Fruit fly (Drosophila melanogaster): ENCODE results near the gene CG32365.
A peak's percentile ranks its signal among the peaks of the same experiment; 100 is the strongest.

Gene CG32365

DNA sequence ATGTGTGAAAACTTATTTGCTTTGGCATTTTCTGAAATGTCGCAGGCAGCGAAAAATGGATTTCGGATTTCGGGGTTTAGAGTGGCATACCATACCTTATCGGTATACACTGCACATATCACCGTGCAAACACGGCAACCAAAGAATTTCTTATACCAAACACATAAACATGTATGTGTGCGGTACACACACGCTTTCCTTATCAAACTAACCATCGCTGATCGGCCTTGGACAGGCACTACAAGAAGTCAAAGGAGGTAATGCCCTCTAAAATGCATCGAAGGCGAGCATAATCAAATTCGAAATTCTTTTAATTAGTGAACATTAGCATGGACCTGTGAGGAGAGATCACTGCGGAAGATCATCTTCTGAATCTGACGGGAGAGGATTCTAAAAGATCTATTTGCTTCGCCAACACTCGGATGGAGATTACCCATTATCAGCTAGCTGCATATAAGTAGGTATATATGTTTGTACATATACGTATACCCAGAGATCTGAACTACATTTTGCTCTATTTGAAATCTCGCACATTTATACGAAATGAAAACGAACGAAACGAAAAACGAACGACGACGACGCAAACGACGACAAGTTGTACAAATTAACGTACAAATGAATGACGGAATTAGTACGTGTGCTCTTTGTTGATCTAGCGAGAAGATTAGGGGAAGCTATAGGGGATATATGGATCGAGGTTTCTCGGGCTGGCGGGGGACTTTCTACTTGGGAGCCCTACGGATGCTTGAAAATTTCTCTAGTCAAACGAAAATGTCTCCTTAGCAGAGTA is 10.3 kb upstream of the CG32365 start:
- TF ChIP-seq noc (tag; optimal IDR thresholded peaks at IDR 0.05): peak; percentile 52

dm6 chr3L:7859802-7860201 is 9.0 kb upstream of the CG32365 start:
- TF ChIP-seq noc (tag; optimal IDR thresholded peaks at IDR 0.05): no peak

DNA sequence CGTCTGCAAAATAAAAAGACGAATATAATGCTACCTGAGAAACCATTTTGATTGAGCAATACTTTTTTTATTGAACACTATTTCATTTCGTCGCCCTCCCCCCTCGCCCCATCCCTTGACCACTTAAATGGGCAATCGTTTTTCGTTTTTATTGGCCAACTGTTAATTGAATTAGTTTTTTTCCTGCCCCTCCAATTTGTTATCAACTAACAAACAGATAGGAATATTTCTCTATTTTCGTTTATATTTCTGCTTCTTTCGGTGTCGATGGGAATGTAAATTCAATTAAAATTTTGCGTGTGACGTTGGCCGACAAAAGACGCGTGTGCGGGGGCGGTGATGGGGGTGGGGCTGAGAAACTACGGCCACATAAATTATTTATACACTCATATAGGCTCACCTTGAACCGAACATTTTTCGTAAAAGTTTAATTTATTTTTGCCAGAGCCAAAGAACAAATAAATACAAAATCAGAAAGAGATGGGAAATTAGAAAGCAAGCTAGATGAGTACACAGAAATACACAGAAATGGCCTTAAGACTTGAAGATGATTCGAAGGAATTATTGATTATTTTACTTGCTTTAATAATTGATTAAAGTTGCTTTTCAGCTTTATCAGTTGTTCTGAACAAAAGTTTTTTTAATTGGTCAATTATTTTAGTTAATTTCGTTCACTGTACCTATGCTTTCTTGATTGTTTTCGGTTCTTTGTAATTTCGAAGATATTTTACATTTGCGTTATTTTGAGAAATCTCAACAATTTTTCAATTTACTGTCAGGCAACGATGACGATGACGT is 8.0 kb upstream of the CG32365 start:
- TF ChIP-seq noc (tag; optimal IDR thresholded peaks at IDR 0.05): peak; percentile 86

DNA sequence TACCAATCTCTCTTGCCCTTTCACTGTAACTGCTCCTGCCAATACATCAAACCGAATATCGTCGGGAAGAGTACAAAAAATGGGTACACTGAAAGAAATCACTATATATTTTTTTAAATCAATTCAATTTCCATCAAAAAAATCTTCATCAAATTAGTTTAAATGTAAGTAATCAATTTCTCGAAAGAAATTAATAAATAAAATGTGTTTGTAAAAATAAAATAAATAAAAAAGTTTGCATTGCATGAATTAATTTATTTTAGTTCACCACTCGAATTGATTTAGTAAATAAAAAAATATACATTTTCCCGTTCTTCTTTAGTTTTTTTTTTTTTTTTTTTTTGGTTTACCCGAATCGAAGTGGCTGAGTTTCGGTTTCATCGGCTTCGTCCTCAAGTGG is 7.0 kb upstream of the CG32365 start:
- peak; percentile 9 for TF ChIP-seq noc (tag; optimal IDR thresholded peaks at IDR 0.05)

dm6 chr3L:7862238-7863022 is 6.4 kb upstream of the CG32365 start:
- TF ChIP-seq noc (tag; optimal IDR thresholded peaks at IDR 0.05): peak; percentile 30

- TF ChIP-seq noc (tag; optimal IDR thresholded peaks at IDR 0.05): no peak
Observed at dm6 chr3L:7863267-7863765, 5.5 kb upstream of the CG32365 start.

DNA sequence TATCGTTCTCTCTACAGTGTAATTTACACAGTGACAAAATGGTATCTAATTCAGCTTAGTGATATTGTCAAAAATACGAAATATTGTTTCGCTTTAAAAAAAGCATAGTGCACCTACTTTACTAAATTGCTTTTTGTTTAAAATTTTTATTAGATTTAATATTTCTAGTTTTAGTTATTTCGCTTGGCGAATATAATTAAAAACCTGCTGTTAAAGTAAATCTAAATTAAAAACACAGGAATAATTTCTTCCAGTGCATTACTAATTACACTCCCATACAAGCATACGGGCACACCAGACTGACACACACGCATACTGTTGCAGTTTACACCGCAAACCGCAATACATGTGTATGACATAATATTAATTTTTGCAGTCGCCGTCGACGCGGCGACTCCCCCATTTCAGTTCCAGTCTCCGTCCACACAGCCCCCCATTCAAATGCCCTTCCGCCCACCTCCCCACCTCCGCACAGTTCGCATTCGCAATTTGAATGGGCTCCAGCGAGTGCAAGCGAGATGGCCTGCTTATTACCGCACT is 5.0 kb upstream of the CG32365 start:
- peak; percentile 71 for TF ChIP-seq noc (tag; optimal IDR thresholded peaks at IDR 0.05)

DNA sequence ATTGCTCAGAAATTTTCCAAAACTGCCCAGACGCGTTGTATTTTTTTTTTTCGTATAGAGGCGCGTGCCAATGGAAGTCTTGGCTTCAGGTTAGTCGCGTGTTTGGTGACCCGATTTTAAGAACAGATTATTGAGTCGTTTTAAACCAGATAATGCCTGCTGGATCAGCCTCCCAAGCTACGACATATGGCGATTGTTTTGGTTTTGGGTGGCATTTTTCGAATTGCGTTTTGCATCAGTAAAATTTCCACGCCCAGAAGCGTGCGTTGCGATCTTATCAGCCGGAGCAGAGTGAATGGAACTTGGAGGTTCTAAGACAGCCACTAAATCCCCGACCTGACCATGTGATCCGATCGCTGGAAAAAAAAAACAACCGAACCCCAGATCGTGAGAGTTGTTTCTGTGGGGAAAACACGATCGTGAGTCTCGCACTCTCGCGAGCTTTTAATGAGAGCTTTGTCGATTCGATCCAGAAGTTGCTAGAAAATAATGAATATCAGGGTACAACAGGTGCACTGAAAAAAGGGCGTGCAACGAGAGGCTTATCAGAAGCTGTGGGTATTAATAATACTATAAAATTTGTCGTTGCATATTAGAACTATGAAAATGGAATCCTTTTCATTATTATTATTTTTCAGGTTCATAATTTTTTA is 3.6 kb upstream of the CG32365 start:
- TF ChIP-seq noc (tag; optimal IDR thresholded peaks at IDR 0.05): peak; percentile 74

DNA sequence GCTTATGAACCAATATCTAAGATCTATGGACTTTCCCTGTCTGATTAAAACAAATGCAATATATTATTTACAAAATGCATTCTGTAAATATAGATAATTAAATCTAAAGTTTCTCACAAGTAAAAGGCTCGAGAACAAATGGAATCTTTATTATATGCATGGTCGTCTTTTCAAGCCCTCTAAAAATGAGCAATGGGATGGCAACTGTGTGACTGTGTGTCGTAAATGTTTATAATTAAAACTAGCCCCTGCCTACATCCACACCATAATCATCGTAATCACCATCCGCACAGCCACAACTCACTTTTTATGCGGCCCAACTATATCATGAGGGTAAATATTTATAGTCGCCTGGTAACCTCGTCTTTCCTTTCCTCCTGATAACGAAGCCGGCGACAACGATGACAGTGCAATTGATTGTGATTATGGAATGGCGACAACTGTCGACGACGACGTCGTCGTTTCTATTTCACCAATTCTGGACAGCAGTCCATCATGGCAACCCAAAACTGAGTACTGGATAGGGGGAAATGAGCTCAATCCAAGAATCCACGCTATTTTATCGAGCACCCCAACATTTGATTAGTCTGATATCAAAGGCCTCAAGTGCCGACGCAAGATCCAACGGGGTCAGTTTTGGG is 3.0 kb upstream of the CG32365 start:
- peak; percentile 0 for TF ChIP-seq noc (tag; optimal IDR thresholded peaks at IDR 0.05)

DNA sequence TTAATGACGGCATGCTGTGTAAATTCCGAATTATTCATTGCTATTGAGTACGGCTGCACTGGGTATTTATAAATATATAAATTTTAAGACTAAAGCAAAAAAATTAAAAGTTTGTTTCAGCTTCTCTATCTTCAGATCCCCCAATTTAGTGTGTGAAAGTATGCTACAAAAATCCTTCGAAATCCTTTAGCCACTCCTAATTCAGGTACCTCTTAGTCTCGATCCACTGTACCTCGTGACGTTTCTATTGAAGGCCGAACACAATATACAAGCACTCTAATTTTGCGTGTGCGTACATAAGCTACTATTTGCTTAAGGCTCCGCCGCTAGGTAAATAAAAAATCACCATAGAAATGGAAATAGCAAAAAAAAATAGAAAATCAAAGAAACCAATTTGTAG is 2.3 kb upstream of the CG32365 start:
- TF ChIP-seq noc (tag; optimal IDR thresholded peaks at IDR 0.05): peak; percentile 58

dm6 chr3L:7867036-7867787 is 1.6 kb upstream of the CG32365 start, which contains the start of gene Pdp1:
Pdp1 (minus strand) TSS chr3L:7867369.
- peak; percentile 24 for TF ChIP-seq noc (tag; optimal IDR thresholded peaks at IDR 0.05)

- TF ChIP-seq noc (tag; optimal IDR thresholded peaks at IDR 0.05): no peak
Observed at dm6 chr3L:7869715-7870387, 1.0 kb downstream of the CG32365 start.

- no peak for TF ChIP-seq noc (tag; optimal IDR thresholded peaks at IDR 0.05)
Observed at dm6 chr3L:7870388-7870740, 1.5 kb downstream of the CG32365 start.

DNA sequence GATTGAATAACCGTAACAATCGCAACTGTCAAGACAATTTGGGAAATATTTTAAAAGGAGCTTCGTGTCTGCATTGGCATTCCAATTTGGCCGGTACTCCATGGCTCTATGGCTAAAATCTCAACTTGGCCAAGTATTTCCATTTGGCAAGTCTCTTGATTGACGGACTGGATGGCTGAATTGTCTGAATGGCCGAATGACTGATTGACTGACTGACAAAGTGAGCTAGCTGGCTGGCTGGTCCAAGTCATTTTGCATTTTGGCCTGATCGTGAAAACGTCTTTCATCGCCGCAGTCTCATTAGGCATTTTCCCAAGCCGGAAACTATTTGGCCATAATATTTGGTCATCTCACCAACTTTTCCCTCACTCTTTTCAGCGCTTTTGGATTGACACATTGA is 5.7 kb downstream of the CG32365 start:
- no peak for TF ChIP-seq noc (tag; optimal IDR thresholded peaks at IDR 0.05)
